Fruit fly (Drosophila melanogaster): ENCODE results near the gene Ssdp.
A peak's percentile ranks its signal among the peaks of the same experiment; 100 is the strongest.

The Ssdp gene

DNA sequence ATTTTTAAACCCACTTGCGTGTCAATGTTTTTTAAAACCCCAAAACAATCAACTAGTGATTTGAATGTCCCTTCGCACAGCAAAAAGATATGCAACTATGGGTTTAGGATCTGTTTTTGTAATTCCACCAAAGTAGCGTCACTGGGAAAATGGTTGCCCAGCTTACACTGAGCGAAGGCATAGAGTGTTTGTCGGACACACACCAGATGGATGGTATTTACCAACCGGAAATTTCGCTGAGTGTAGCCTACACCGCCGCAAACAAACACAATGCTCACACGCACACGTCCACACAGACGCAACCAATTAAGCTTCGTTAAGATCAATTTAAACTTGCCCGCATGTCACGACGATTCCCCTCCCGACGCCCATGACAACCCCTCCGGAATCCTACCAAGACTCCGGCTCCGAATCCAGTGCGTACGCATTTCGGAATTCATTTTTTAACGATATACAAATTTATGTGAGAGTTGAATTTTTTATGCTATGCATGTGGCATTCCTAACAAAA, 29.4 kb upstream of the Ssdp start:
- TF ChIP-seq psq (optimal IDR thresholded peaks at IDR 0.05) = no peak
- TF ChIP-seq pan (optimal IDR thresholded peaks at IDR 0.05) = no peak
- no peak for TF ChIP-seq EcR (GFP tag; optimal IDR thresholded peaks at IDR 0.05)
- TF ChIP-seq Dll (optimal IDR thresholded peaks at IDR 0.05) = no peak
- no peak for TF ChIP-seq CG8478 (optimal IDR thresholded peaks at IDR 0.05)
- TF ChIP-seq usp (GFP tag; optimal IDR thresholded peaks at IDR 0.05) = no peak

DNA sequence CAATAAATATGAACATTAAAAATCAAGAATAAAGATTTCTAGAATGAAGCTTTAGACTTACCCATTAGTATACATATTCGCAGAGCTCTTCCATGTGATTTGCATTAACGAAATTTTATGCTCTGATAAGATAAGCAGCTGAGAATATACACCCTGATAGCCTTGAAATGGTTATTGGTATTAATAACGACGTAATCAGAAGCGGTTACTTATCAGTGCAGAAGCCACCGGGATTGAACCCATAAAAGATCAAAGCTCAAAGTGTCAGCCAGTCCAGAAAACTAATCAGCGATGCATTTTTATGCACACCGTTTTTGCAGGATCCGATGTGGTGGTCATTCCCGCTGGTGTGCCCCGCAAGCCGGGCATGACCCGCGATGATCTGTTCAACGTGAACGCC, 28.0 kb upstream of the Ssdp start:
- no peak for TF ChIP-seq CG8478 (optimal IDR thresholded peaks at IDR 0.05)
- TF ChIP-seq psq (optimal IDR thresholded peaks at IDR 0.05) = no peak
- TF ChIP-seq usp (GFP tag; optimal IDR thresholded peaks at IDR 0.05) = no peak
- no peak for TF ChIP-seq pan (optimal IDR thresholded peaks at IDR 0.05)
- TF ChIP-seq Dll (optimal IDR thresholded peaks at IDR 0.05) = no peak

- TF ChIP-seq pan (optimal IDR thresholded peaks at IDR 0.05) (no peak), Dll (optimal IDR thresholded peaks at IDR 0.05) (no peak), psq (optimal IDR thresholded peaks at IDR 0.05) (no peak), usp (GFP tag; optimal IDR thresholded peaks at IDR 0.05) (no peak), EcR (GFP tag; optimal IDR thresholded peaks at IDR 0.05) (no peak), CG8478 (optimal IDR thresholded peaks at IDR 0.05) (no peak)
Measured at dm6 chr3R:18226809-18227157, 27.4 kb upstream of the Ssdp start.

DNA sequence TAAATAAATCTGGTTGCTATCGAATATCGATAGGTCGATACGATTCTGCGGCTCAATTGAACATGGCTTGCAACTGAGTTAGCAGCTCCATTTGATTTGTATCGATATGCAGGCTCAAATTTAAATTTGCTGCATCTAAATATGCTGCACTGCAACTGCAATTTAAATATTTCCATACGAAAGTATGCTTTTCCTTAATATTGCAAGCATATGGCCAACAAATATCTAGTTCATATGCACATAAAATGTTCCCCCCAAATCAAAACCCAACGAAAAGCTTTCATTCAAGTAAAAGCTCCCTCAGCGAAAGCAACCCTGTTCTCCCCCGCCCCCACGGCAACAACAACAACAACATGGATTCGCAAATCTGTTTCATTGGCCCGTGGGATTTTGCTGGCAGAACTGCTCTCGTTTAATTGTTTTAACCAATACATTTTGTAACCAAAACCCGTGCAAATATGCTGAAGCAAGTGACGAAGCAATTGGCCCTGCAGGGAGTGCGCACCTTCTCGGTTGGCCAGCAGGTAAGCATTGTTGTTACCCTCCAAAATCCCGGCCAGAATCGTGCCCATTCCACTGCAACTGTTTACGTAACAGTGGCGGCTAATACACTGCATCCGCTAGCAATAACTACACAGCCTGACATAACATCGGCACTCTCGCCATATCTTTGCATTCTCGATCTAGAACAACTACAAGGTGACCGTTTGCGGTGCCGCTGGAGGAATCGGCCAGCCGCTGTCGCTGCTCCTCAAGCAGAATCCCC, 26.8 kb upstream of the Ssdp start, which contains the start of the genes CG7168 and Mdh2:
TSS of gene CG7168 (minus strand) at position 40 of the 766 bp plus-strand sequence.
TSS of gene Mdh2 (plus strand) at position 354 of the 766 bp plus-strand sequence.
- TF ChIP-seq Dll (optimal IDR thresholded peaks at IDR 0.05) (no peak), usp (GFP tag; optimal IDR thresholded peaks at IDR 0.05) (no peak), EcR (GFP tag; optimal IDR thresholded peaks at IDR 0.05) (no peak), pan (optimal IDR thresholded peaks at IDR 0.05) (no peak), psq (optimal IDR thresholded peaks at IDR 0.05) (no peak), CG8478 (optimal IDR thresholded peaks at IDR 0.05) (no peak)

dm6 chr3R:18223434-18223833, 24.0 kb upstream of the Ssdp start, which contains the start of the genes mTerf5 and Non3:
Gene mTerf5, minus strand, starts transcription at chr3R:18223682.
Gene Non3, plus strand, starts transcription at chr3R:18223722.
- TF ChIP-seq Dll (optimal IDR thresholded peaks at IDR 0.05) (no peak), usp (GFP tag; optimal IDR thresholded peaks at IDR 0.05) (no peak), psq (optimal IDR thresholded peaks at IDR 0.05) (no peak), pan (optimal IDR thresholded peaks at IDR 0.05) (no peak), EcR (GFP tag; optimal IDR thresholded peaks at IDR 0.05) (no peak), CG8478 (optimal IDR thresholded peaks at IDR 0.05) (no peak)

DNA sequence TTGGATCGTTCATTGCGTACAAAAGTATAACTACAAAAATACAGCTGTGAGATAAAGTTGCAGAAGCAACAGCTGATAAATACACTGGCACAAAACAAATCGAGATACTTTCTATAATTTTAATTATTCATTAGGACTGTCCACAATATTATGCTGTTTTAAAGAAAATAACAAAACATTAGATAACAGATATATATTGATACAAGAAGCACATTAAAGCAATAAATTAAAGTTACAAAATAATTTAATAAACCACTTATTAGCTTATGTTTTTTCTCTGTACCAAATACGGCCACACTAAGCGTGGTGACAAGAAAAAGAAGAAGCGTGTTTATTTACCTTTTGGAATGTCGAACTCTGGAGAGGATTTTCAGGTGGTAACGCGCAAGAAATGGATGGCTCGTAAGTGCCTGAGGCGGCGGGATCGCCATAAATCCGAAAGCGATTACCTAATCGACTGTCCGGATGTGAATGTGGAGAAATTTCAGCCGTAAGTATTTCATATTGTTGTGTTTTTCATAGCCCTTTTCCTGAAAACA, 20.9 kb upstream of the Ssdp start, which contains the start of the genes CG7988 and CG7183:
TSS of gene CG7988 (plus strand) at position 316 of the 539 bp plus-strand sequence.
TSS of gene CG7183 (minus strand) at position 489 of the 539 bp plus-strand sequence.
- TF ChIP-seq EcR (GFP tag; optimal IDR thresholded peaks at IDR 0.05) = no peak
- TF ChIP-seq usp (GFP tag; optimal IDR thresholded peaks at IDR 0.05) = no peak
- TF ChIP-seq psq (optimal IDR thresholded peaks at IDR 0.05) = no peak
- no peak for TF ChIP-seq Dll (optimal IDR thresholded peaks at IDR 0.05)
- no peak for TF ChIP-seq CG8478 (optimal IDR thresholded peaks at IDR 0.05)
- no peak for TF ChIP-seq pan (optimal IDR thresholded peaks at IDR 0.05)

DNA sequence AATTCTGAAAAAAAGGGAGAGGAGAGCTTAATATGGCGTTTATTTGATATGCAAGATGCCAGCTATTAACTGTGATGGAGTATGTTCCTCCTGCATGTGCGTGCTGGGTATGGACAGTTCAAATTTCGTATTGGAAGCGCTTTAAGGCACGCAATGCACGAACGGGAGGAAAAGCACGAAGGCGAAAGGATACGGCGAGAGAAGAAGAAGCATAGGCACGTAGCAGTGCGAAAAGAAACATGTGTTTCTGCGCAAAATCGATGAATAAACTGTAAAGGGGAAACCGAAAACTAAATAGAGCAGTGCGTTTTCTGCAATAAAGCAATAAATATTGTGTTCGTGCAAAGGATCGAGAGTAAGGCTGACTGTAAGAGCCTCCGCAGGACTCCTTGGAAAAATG, 16.5 kb upstream of the Ssdp start, which contains the start of gene CG14314:
TSS of gene CG14314 (plus strand) at position 243 of the 400 bp plus-strand sequence.
- TF ChIP-seq psq (optimal IDR thresholded peaks at IDR 0.05) (no peak), usp (GFP tag; optimal IDR thresholded peaks at IDR 0.05) (no peak), EcR (GFP tag; optimal IDR thresholded peaks at IDR 0.05) (no peak), Dll (optimal IDR thresholded peaks at IDR 0.05) (no peak), pan (optimal IDR thresholded peaks at IDR 0.05) (no peak), CG8478 (optimal IDR thresholded peaks at IDR 0.05) (no peak)

DNA sequence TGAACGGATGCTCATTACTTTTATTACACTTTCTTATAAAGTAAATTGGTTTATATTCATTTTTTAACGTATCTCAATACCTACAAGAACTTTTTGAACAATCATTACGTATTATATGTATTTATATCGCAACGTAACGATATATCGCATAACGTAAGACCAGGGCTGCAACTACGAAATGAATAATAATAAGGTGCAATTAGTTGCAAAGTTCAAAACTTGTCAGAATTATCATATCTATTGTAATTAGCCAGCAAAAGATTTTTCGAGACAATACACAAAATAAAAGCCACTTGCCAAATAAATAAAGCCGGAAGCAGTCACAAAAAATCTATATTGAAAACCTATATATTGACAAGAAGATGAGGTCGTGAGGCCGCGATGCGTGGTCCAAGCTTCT, 15.9 kb upstream of the Ssdp start:
- TF ChIP-seq psq (optimal IDR thresholded peaks at IDR 0.05) (no peak), EcR (GFP tag; optimal IDR thresholded peaks at IDR 0.05) (no peak), pan (optimal IDR thresholded peaks at IDR 0.05) (no peak), usp (GFP tag; optimal IDR thresholded peaks at IDR 0.05) (no peak), CG8478 (optimal IDR thresholded peaks at IDR 0.05) (no peak), Dll (optimal IDR thresholded peaks at IDR 0.05) (no peak)

DNA sequence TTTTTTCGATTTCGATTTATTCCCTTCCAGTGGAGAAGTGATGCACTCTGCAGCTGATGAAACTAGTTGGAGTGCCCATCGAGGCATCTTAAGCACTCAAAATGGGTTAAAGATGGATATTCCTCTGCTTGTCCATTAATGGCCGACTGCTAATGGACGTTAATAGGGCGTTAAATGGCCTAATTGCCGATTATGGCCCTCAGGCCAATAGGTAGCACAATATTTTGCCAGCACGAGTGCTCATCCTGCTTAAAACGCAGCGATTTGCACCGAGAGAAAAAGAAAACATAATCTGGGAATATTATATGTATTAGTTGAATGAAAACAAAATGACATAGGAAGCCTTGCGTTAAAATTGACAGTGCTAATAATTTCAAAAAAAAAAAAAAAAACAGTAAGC, 9.1 kb upstream of the Ssdp start, which contains the start of gene CG44158:
TSS of gene CG44158 (plus strand) at position 301 of the 400 bp plus-strand sequence.
- TF ChIP-seq EcR (GFP tag; optimal IDR thresholded peaks at IDR 0.05) (no peak), usp (GFP tag; optimal IDR thresholded peaks at IDR 0.05) (no peak), psq (optimal IDR thresholded peaks at IDR 0.05) (no peak), pan (optimal IDR thresholded peaks at IDR 0.05) (no peak), CG8478 (optimal IDR thresholded peaks at IDR 0.05) (no peak), Dll (optimal IDR thresholded peaks at IDR 0.05) (no peak)

DNA sequence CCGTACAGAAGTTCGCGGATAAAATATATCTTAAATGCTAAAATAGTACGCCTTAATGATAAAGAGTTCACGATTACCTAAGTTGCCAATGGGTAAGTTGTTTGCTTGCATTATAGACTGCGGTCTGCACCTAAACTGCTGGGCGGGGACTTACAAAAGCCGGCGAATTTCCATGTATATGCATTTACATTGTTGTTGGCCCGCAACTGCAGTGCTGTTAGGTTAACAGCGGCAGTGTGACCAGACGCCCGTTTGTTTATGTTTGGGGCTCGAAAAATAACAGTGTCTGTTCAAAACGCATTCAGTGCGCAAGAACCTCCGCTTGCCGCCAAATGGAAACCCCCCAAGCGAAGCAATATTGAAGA, 472 bp upstream of the Ssdp start:
- no peak for TF ChIP-seq CG8478 (optimal IDR thresholded peaks at IDR 0.05)
- TF ChIP-seq EcR (GFP tag; optimal IDR thresholded peaks at IDR 0.05) = no peak
- no peak for TF ChIP-seq pan (optimal IDR thresholded peaks at IDR 0.05)
- no peak for TF ChIP-seq psq (optimal IDR thresholded peaks at IDR 0.05)
- no peak for TF ChIP-seq usp (GFP tag; optimal IDR thresholded peaks at IDR 0.05)
- TF ChIP-seq Dll (optimal IDR thresholded peaks at IDR 0.05) = no peak

dm6 chr3R:18198518-18199118, 777 bp downstream of the Ssdp start:
- no peak for TF ChIP-seq pan (optimal IDR thresholded peaks at IDR 0.05)
- peak; percentile 97 for TF ChIP-seq Dll (optimal IDR thresholded peaks at IDR 0.05)

DNA sequence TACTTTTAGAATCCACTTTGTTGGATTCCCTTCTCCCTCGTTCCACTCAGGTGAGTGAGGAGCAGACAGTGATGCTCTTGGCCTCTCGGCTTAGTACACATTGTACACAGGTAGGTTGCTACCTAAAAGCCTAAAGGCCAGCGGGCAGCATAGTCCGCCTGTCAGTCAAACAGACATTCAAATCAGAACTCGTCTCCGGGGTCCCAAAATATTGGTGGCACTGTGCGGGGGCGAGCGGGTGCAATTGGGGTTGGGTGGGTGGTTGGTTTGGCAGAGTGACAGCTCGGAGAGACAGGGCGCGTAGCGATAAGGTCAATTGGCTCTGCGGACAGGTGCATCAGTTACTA, 1.6 kb downstream of the Ssdp start:
- TF ChIP-seq EcR (GFP tag; optimal IDR thresholded peaks at IDR 0.05) = no peak
- TF ChIP-seq psq (optimal IDR thresholded peaks at IDR 0.05) = no peak
- no peak for TF ChIP-seq Dll (optimal IDR thresholded peaks at IDR 0.05)
- TF ChIP-seq CG8478 (optimal IDR thresholded peaks at IDR 0.05) = no peak
- TF ChIP-seq pan (optimal IDR thresholded peaks at IDR 0.05) = no peak
- no peak for TF ChIP-seq usp (GFP tag; optimal IDR thresholded peaks at IDR 0.05)
